Fruit fly (Drosophila melanogaster) whole organism, adult: Measurements from ENCODE around the gene beat-IIb.

Experiments used
- CG14711 ChIP-seq: fragments of 200-800 bp; sonication (Bioruptor generic); optimal IDR thresholded peaks from 2 replicates; lab custom pipeline; 2018; ENCODE audit warnings: missing biosample characterization, mild to moderate bottlenecking, missing genetic modification characterization, moderate library complexity
- CG1620 ChIP-seq: fragments of 200-800 bp; sonication (Bioruptor generic); optimal IDR thresholded peaks from 2 replicates; lab custom pipeline; 2016; ENCODE audit warnings: missing biosample characterization, missing genetic modification characterization
- CG5204 ChIP-seq: fragments of 200-800 bp; sonication (Bioruptor generic); optimal IDR thresholded peaks from 2 replicates; lab custom pipeline; 2016; ENCODE audit warnings: missing biosample characterization, missing genetic modification characterization
- Crg-1 ChIP-seq: fragments of 200-800 bp; sonication (Bioruptor generic); optimal IDR thresholded peaks from 2 replicates; lab custom pipeline; 2016; ENCODE audit warnings: missing biosample characterization, missing genetic modification characterization
- Hr96 ChIP-seq: fragments of 200-800 bp; sonication (Bioruptor generic); optimal IDR thresholded peaks from 2 replicates; lab custom pipeline; 2016; ENCODE audit warnings: missing biosample characterization, missing genetic modification characterization
- Mnt ChIP-seq: fragments of 200-800 bp; sonication (Bioruptor generic); optimal IDR thresholded peaks from 2 replicates; lab custom pipeline; 2016; ENCODE audit warnings: missing biosample characterization, mild to moderate bottlenecking, missing genetic modification characterization
- bab1 ChIP-seq: fragments of 200-800 bp; sonication (Bioruptor generic); optimal IDR thresholded peaks from 3 replicates; lab custom pipeline; 2019; ENCODE audit warnings: missing biosample characterization, mild to moderate bottlenecking, missing genetic modification characterization, moderate library complexity
- cic ChIP-seq: fragments of 200-800 bp; sonication (Bioruptor generic); optimal IDR thresholded peaks from 2 replicates; lab custom pipeline; 2017; ENCODE audit warnings: missing biosample characterization, mild to moderate bottlenecking, missing genetic modification characterization, moderate library complexity
- kay ChIP-seq: fragments of 200-800 bp; sonication (Bioruptor generic); peaks from one replicate; lab custom pipeline; 2016; ENCODE audit warnings: missing biosample characterization, missing genetic modification characterization, borderline replicate concordance
- pad ChIP-seq: fragments of 200-800 bp; sonication (Bioruptor generic); optimal IDR thresholded peaks from 3 replicates; lab custom pipeline; 2017; ENCODE audit warnings: missing biosample characterization, missing genetic modification characterization, mild to moderate bottlenecking, moderate library complexity, missing genetic modification reagents
- tj ChIP-seq: fragments of 200-800 bp; sonication (Bioruptor generic); optimal IDR thresholded peaks from 3 replicates; lab custom pipeline; 2017; ENCODE audit warnings: missing biosample characterization, mild to moderate bottlenecking, missing genetic modification characterization, moderate library complexity
- toe ChIP-seq: fragments of 200-800 bp; sonication (Bioruptor generic); optimal IDR thresholded peaks from 2 replicates; lab custom pipeline; 2016; ENCODE audit warnings: missing biosample characterization, missing genetic modification characterization

dm6 chr3R:17209990-17210389 is 54.9 kb downstream of the beat-IIb start:
- TF ChIP-seq pad (GFP tag; lab: Kevin White, UChicago) = no peak
- TF ChIP-seq Mnt (GFP tag; lab: Kevin White, UChicago) = no peak
- no peak for TF ChIP-seq Hr96 (GFP tag; lab: Kevin White, UChicago)
- TF ChIP-seq tj = no peak
- TF ChIP-seq kay (GFP tag; lab: Kevin White, UChicago) = no peak
- no peak for TF ChIP-seq CG14711 (tag; lab: Kevin White, UChicago)
- TF ChIP-seq toe (GFP tag; lab: Kevin White, UChicago) = no peak
- no peak for TF ChIP-seq bab1 (GFP tag; lab: Kevin White, UChicago)
- no peak for TF ChIP-seq CG1620 (GFP tag; lab: Kevin White, UChicago)
- no peak for TF ChIP-seq CG5204 (GFP tag; lab: Kevin White, UChicago)
- no peak for TF ChIP-seq Crg-1 (GFP tag; lab: Kevin White, UChicago)
- no peak for TF ChIP-seq cic (GFP tag; lab: Kevin White, UChicago)
